Worm (Caenorhabditis elegans): ENCODE results near the gene E01G4.6.

Gene E01G4.6

DNA sequence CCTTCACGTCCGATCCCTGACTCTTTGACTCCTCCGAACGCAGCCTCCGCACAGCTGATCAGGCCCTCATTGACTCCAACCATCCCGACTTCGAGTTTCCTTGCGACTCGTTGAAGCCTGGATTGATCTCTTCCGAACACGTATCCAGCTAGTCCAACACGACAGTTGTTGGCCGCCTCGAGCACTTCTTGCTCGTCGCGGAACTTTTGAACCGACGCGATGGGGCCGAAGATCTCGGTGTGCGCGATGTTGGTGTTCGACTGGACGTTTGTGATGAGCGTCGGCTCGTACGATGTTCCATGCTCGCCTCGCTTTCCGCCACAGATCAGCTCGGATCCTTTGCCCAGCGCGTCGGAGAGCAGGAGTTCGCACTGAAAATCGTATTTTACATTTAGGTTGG is 5.4 kb downstream of the E01G4.6 start:
- no peak for TF ChIP-seq mep-1 (tag; optimal IDR thresholded peaks at IDR 0.05)
- no peak for TF ChIP-seq pha-4 (tag; optimal IDR thresholded peaks at IDR 0.05)
- no peak for TF ChIP-seq lin-32 (GFP tag; optimal IDR thresholded peaks at IDR 0.05)
- no peak for TF ChIP-seq nhr-2 (tag; optimal IDR thresholded peaks at IDR 0.05)
- no peak for TF ChIP-seq sem-2 (GFP tag; optimal IDR thresholded peaks at IDR 0.05)
- TF ChIP-seq ceh-43 (GFP tag; optimal IDR thresholded peaks at IDR 0.05) = no peak
- TF ChIP-seq nhr-237 (tag; optimal IDR thresholded peaks at IDR 0.05) = no peak
- TF ChIP-seq mls-2 (tag; optimal IDR thresholded peaks at IDR 0.05) = no peak
- TF ChIP-seq nhr-12 (tag; optimal IDR thresholded peaks at IDR 0.05) = no peak

DNA sequence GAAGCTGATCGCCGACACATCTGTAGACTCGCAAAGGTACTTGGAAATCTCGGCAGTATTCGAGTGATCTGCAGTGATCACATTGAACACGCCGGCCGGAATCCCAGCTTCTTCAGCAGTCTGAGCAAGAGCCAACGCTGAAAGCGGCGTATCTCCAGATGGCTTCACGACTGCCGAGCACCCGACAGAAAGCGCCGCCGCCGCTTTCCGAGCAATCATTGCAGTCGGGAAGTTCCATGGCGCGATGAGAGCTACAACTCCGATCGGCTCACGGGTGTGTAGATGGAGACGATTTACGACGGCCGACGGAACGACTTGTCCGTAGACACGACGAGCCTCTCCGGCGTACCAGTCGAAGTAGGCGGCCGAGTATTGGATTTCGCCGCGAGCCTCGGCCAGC is 7.7 kb downstream of the E01G4.6 start:
- TF ChIP-seq unc-39 (tag; optimal IDR thresholded peaks at IDR 0.05) (no peak), pha-4 (tag; optimal IDR thresholded peaks at IDR 0.05) (no peak), tbx-8 (GFP tag; optimal IDR thresholded peaks at IDR 0.05) (no peak), zip-8 (tag; optimal IDR thresholded peaks at IDR 0.05) (no peak), M03D4.4 (tag; optimal IDR thresholded peaks at IDR 0.05) (no peak), unc-120 (tag; optimal IDR thresholded peaks at IDR 0.05; ENCODE audit: poor library complexity, severe bottlenecking) (no peak)

ce11 chrII:13491254-13491889 is 9.2 kb downstream of the E01G4.6 start, which contains the start of gene alh-7:
TSS of gene alh-7 (minus strand) at chrII:13491786.
- TF ChIP-seq lin-13 (tag; optimal IDR thresholded peaks at IDR 0.05) (no peak), nhr-237 (tag; optimal IDR thresholded peaks at IDR 0.05) (no peak), blmp-1 (tag; optimal IDR thresholded peaks at IDR 0.05) (no peak), unc-62 (GFP tag; optimal IDR thresholded peaks at IDR 0.05) (no peak), cnd-1 (tag; optimal IDR thresholded peaks at IDR 0.05) (no peak), ztf-11 (tag; optimal IDR thresholded peaks at IDR 0.05) (no peak), elt-3 (tag; optimal IDR thresholded peaks at IDR 0.05) (no peak)

ce11 chrII:13492948-13493347 is 10.7 kb downstream of the E01G4.6 start, which contains the start of gene F45H10.2:
TSS of gene F45H10.2 (minus strand) at chrII:13493048.
- TF ChIP-seq tbx-8 (GFP tag; optimal IDR thresholded peaks at IDR 0.05) (no peak), M03D4.4 (tag; optimal IDR thresholded peaks at IDR 0.05) (no peak), lsy-2 (tag; optimal IDR thresholded peaks at IDR 0.05) (no peak), flh-1 (GFP tag; optimal IDR thresholded peaks at IDR 0.05) (no peak)

ce11 chrII:13494175-13494650 is 12.0 kb downstream of the E01G4.6 start, which contains the start of gene ndua-7:
TSS of gene ndua-7 (minus strand) at chrII:13494600.
- TF ChIP-seq ceh-39 (tag; optimal IDR thresholded peaks at IDR 0.05) (no peak), sptf-1 (tag; optimal IDR thresholded peaks at IDR 0.05) (no peak), bed-3 (GFP tag; optimal IDR thresholded peaks at IDR 0.05) (no peak), ceh-43 (GFP tag; optimal IDR thresholded peaks at IDR 0.05) (no peak), nhr-12 (tag; optimal IDR thresholded peaks at IDR 0.05) (no peak), ceh-83 (GFP tag; optimal IDR thresholded peaks at IDR 0.05) (no peak), nhr-28 (tag; optimal IDR thresholded peaks at IDR 0.05) (no peak), elt-3 (tag; optimal IDR thresholded peaks at IDR 0.05) (no peak), zip-8 (tag; optimal IDR thresholded peaks at IDR 0.05) (no peak), hlh-1 (tag; optimal IDR thresholded peaks at IDR 0.05) (no peak), mab-5 (tag; optimal IDR thresholded peaks at IDR 0.05) (no peak)

DNA sequence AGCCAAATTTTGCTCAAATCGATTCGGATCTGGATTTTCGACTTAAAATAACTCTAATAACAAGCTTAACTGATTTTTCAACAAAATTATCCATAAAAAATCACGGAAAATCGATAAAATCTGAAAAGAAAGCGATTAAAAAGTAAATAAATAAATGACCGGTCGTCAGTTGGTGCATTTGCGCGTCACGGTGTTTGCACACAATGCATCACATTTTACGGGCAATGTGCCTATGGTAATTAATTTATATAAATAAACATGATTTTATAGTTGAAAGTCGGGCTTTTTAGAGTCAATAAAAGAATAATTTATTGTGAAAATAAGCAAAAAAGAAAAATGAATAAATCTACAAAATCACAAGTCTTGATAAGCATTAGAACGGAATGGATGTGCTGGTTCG is 12.6 kb downstream of the E01G4.6 start:
- TF ChIP-seq M03D4.4 (tag; optimal IDR thresholded peaks at IDR 0.05) (no peak), lin-13 (tag; optimal IDR thresholded peaks at IDR 0.05) (peak; percentile 3), nhr-28 (tag; optimal IDR thresholded peaks at IDR 0.05) (no peak), mep-1 (tag; optimal IDR thresholded peaks at IDR 0.05) (peak; percentile 48), elt-3 (tag; optimal IDR thresholded peaks at IDR 0.05) (no peak), lsy-2 (tag; optimal IDR thresholded peaks at IDR 0.05) (peak; percentile 54), ces-1 (GFP tag; optimal IDR thresholded peaks at IDR 0.05) (peak; percentile 92), pha-4 (tag; optimal IDR thresholded peaks at IDR 0.05) (peak; percentile 19), blmp-1 (tag; optimal IDR thresholded peaks at IDR 0.05) (no peak)
